Worm (Caenorhabditis elegans): ENCODE measurements around the gene F28F8.7.

F28F8.7 gene

ce11 chrV:15585744-15586143, 4.7 kb downstream of the F28F8.7 start:
- peak; percentile 77 for TF ChIP-seq mes-2 (tag; optimal IDR thresholded peaks at IDR 0.05; ENCODE audit: poor library complexity, severe bottlenecking)

- no peak for TF ChIP-seq snpc-4 (tag; optimal IDR thresholded peaks at IDR 0.05)
- no peak for TF ChIP-seq F44E2.7 (GFP tag; IDR thresholded peaks at IDR 0.05)
- TF ChIP-seq lin-15B (tag; optimal IDR thresholded peaks at IDR 0.05): no peak
- peak; percentile 21 for TF ChIP-seq nhr-6 (tag; optimal IDR thresholded peaks at IDR 0.05)
- peak in 1 of 2 experiments; percentile 76 for TF ChIP-seq lsy-2 (tag; optimal IDR thresholded peaks at IDR 0.05)
- TF ChIP-seq jun-1 (tag; optimal IDR thresholded peaks at IDR 0.05): no peak
- no peak for TF ChIP-seq unc-39 (tag; optimal IDR thresholded peaks at IDR 0.05)
- TF ChIP-seq lin-13 (GFP tag; optimal IDR thresholded peaks at IDR 0.05): no peak
- no peak for TF ChIP-seq ceh-82 (tag; optimal IDR thresholded peaks at IDR 0.05)
- TF ChIP-seq dpl-1 (GFP tag; optimal IDR thresholded peaks at IDR 0.05): peak; percentile 89
- TF ChIP-seq hif-1 (tag; optimal IDR thresholded peaks at IDR 0.05): no peak
- no peak for TF ChIP-seq arid-1 (GFP tag; conservative IDR thresholded peaks at IDR 0.05)
- TF ChIP-seq T20F7.1 (GFP tag; optimal IDR thresholded peaks at IDR 0.05): peak; percentile 95
- TF ChIP-seq nhr-77 (tag; optimal IDR thresholded peaks at IDR 0.05): no peak
- TF ChIP-seq hlh-30 (tag; optimal IDR thresholded peaks at IDR 0.05; ENCODE audit: insufficient read depth): peak; percentile 30
- no peak for TF ChIP-seq F37D6.2 (tag; optimal IDR thresholded peaks at IDR 0.05)
- TF ChIP-seq fkh-10 (GFP tag; optimal IDR thresholded peaks at IDR 0.05): no peak
- TF ChIP-seq set-16 (GFP tag; IDR thresholded peaks at IDR 0.05): no peak
- TF ChIP-seq R02D3.7 (tag; optimal IDR thresholded peaks at IDR 0.05): peak; percentile 54
- TF ChIP-seq cey-2 (tag; optimal IDR thresholded peaks at IDR 0.05; ENCODE audit: borderline replicate concordance, insufficient read depth): no peak
- no peak for TF ChIP-seq Y75B8A.6 (GFP tag; IDR thresholded peaks at IDR 0.05)
- TF ChIP-seq gei-8 (GFP tag; optimal IDR thresholded peaks at IDR 0.05): no peak
- no peak for TF ChIP-seq F10B5.3 (tag; optimal IDR thresholded peaks at IDR 0.05)
- TF ChIP-seq aha-1 (tag): no peak
- TF ChIP-seq nhr-10 (tag; optimal IDR thresholded peaks at IDR 0.05): no peak
- no peak for TF ChIP-seq zfp-2 (tag; optimal IDR thresholded peaks at IDR 0.05)
- TF ChIP-seq unc-130 (GFP tag; optimal IDR thresholded peaks at IDR 0.05): no peak
- no peak for TF ChIP-seq vab-7 (GFP tag; IDR thresholded peaks at IDR 0.05)
- no peak for TF ChIP-seq T26A8.4 (GFP tag; IDR thresholded peaks at IDR 0.05)
- no peak for TF ChIP-seq egl-27 (tag; optimal IDR thresholded peaks at IDR 0.05)
- no peak for TF ChIP-seq ztf-11 (tag; optimal IDR thresholded peaks at IDR 0.05)
- peak; percentile 11; the same call in 1 of the 2 replicates for TF ChIP-seq lin-38 (GFP tag; IDR thresholded peaks at IDR 0.05)
- TF ChIP-seq ceh-28 (tag; optimal IDR thresholded peaks at IDR 0.05): no peak
- TF ChIP-seq unc-62 (GFP tag; optimal IDR thresholded peaks at IDR 0.05 in 1 of 2): peak in 1 of 2 experiments; percentile 77
- no peak for TF ChIP-seq unc-62 (tag; optimal IDR thresholded peaks at IDR 0.05)
- TF ChIP-seq pha-4 (GFP tag; IDR thresholded peaks at IDR 0.05): no peak
- TF ChIP-seq pha-4 (tag; optimal IDR thresholded peaks at IDR 0.05): no peak
- no peak for TF ChIP-seq skn-1 (tag; optimal IDR thresholded peaks at IDR 0.05)
- no peak for TF ChIP-seq F49E8.2 (tag; optimal IDR thresholded peaks at IDR 0.05; ENCODE audit: borderline replicate concordance)
- TF ChIP-seq attf-4 (tag; optimal IDR thresholded peaks at IDR 0.05): no peak
- TF ChIP-seq zip-11 (GFP tag; IDR thresholded peaks at IDR 0.05): no peak
- no peak for TF ChIP-seq saeg-2 (GFP tag; IDR thresholded peaks at IDR 0.05)
- no peak for TF ChIP-seq tra-1 (GFP tag; IDR thresholded peaks at IDR 0.05)
- TF ChIP-seq madf-5 (GFP tag; IDR thresholded peaks at IDR 0.05): no peak
- no peak for TF ChIP-seq spr-3 (GFP tag; optimal IDR thresholded peaks at IDR 0.05)
- no peak for TF ChIP-seq mdt-29 (GFP tag; IDR thresholded peaks at IDR 0.05)
- peak; percentile 70 for TF ChIP-seq mes-2 (tag; optimal IDR thresholded peaks at IDR 0.05; ENCODE audit: poor library complexity, severe bottlenecking)
- TF ChIP-seq ZK546.5 (tag; optimal IDR thresholded peaks at IDR 0.05): no peak
- TF ChIP-seq daf-16 (GFP tag; optimal IDR thresholded peaks at IDR 0.05): no peak
- TF ChIP-seq daf-16 (tag; optimal IDR thresholded peaks at IDR 0.05): no peak
- TF ChIP-seq tag-97 (GFP tag; IDR thresholded peaks at IDR 0.05): no peak
Observed at ce11 chrV:15578386-15578785, 12.0 kb downstream of the F28F8.7 start, which contains the start of gene F28F8.9. Gene F28F8.9 (minus strand): TSS chrV:15578673.
